Fruit fly (Drosophila melanogaster) whole organism, embryonic: ENCODE data around the gene eIF3l.
A peak's percentile ranks its signal among the peaks of the same experiment; 100 is the strongest.

Source experiments
- Asciz ChIP-seq: fragments of 200-800 bp; sonication (Bioruptor generic); optimal IDR thresholded peaks from 2 replicates; lab custom pipeline; 2017; ENCODE audit warnings: missing biosample characterization, mild to moderate bottlenecking, missing genetic modification characterization, missing genetic modification reagents
- CG10267 ChIP-seq: fragments of 200-800 bp; sonication (Bioruptor generic); optimal IDR thresholded peaks from 2 replicates; lab custom pipeline; 2018; ENCODE audit warnings: missing biosample characterization, mild to moderate bottlenecking, missing genetic modification characterization, moderate library complexity
- CG10366 ChIP-seq: fragments of 200-800 bp; sonication (Bioruptor generic); IDR thresholded peaks from 2 replicates; pipeline ENCODE4 v1.3.6; 2022; ENCODE audit warnings: missing biosample characterization, missing genetic modification characterization
- CG10654 ChIP-seq: fragments of 200-800 bp; sonication (Bioruptor generic); optimal IDR thresholded peaks from 2 replicates; lab custom pipeline; 2016; ENCODE audit warnings: missing biosample characterization, missing genetic modification characterization
- CG12104 ChIP-seq: fragments of 200-800 bp; sonication (Bioruptor generic); optimal IDR thresholded peaks from 3 replicates; lab custom pipeline; 2016; ENCODE audit warnings: missing biosample characterization, missing genetic modification characterization
- CG1602 ChIP-seq: fragments of 200-800 bp; sonication (Bioruptor generic); optimal IDR thresholded peaks from 3 replicates; lab custom pipeline; 2016; ENCODE audit warnings: missing biosample characterization, missing genetic modification characterization
- CG31224 ChIP-seq: fragments of 200-800 bp; sonication (Bioruptor generic); IDR thresholded peaks from 2 replicates; pipeline ENCODE4 v1.3.6; 2022; ENCODE audit warnings: missing biosample characterization, missing genetic modification characterization
- CG3163 ChIP-seq: fragments of 200-800 bp; sonication (Bioruptor generic); optimal IDR thresholded peaks from 3 replicates; lab custom pipeline; 2016; ENCODE audit warnings: missing biosample characterization, missing genetic modification characterization
- CG4282 ChIP-seq: fragments of 200-800 bp; sonication (Bioruptor generic); optimal IDR thresholded peaks from 2 replicates; lab custom pipeline; 2016; ENCODE audit warnings: missing biosample characterization, missing genetic modification characterization
- CG4730 ChIP-seq: fragments of 200-800 bp; sonication (Bioruptor generic); IDR thresholded peaks from 2 replicates; pipeline ENCODE4 v1.3.6; 2022; ENCODE audit warnings: missing biosample characterization, missing genetic modification characterization
- CG6683 ChIP-seq: fragments of 200-800 bp; sonication (Bioruptor generic); optimal IDR thresholded peaks from 2 replicates; lab custom pipeline; 2017; ENCODE audit warnings: missing biosample characterization, mild to moderate bottlenecking, missing genetic modification characterization, missing genetic modification reagents
- CG9817 ChIP-seq: fragments of 200-800 bp; sonication (Bioruptor generic); optimal IDR thresholded peaks from 2 replicates; lab custom pipeline; 2018; ENCODE audit warnings: missing biosample characterization, mild to moderate bottlenecking, missing genetic modification characterization, moderate library complexity
- CrebB ChIP-seq: fragments of 200-800 bp; sonication (Bioruptor generic); optimal IDR thresholded peaks from 3 replicates; lab custom pipeline; 2018; ENCODE audit warnings: missing biosample characterization, mild to moderate bottlenecking, missing genetic modification characterization
- E2f1 ChIP-seq: fragments of 200-800 bp; sonication (Bioruptor generic); IDR thresholded peaks from 2 replicates; pipeline ENCODE4 v1.3.6; 2022; ENCODE audit warnings: missing biosample characterization, missing genetic modification characterization
- H2.0 ChIP-seq: fragments of 200-800 bp; sonication (Bioruptor generic); IDR thresholded peaks from 2 replicates; pipeline ENCODE4 v1.3.6; 2022; ENCODE audit warnings: missing biosample characterization, missing genetic modification characterization
- HLH3B ChIP-seq: fragments of 200-800 bp; sonication (Bioruptor generic); IDR thresholded peaks from 2 replicates; pipeline ENCODE4 v1.3.6; 2022; ENCODE audit warnings: missing biosample characterization, missing genetic modification characterization
- Hr3 ChIP-seq: fragments of 200-800 bp; sonication (Bioruptor generic); optimal IDR thresholded peaks from 3 replicates; lab custom pipeline; 2016; ENCODE audit warnings: missing biosample characterization, missing genetic modification characterization
- Hr78 ChIP-seq, 2 experiments: fragments of 200-800 bp in 1 of 2; fragments of >200 bp in 1 of 2; sonication (Bioruptor generic) in 1 of 2; optimal IDR thresholded peaks; 2 replicates each; lab custom pipeline; 2017 to 2019; ENCODE audit warnings: missing biosample characterization in 2 of 2, missing genetic modification characterization in 2 of 2, mild to moderate bottlenecking in 1 of 2, moderate library complexity in 1 of 2
- Lpt ChIP-seq: fragments of >200 bp; optimal IDR thresholded peaks from 2 replicates; lab custom pipeline; 2018; ENCODE audit warnings: missing biosample characterization, missing genetic modification characterization
- MBD-R2 ChIP-seq: fragments of 200-800 bp; sonication (Bioruptor generic); IDR thresholded peaks from 2 replicates; pipeline ENCODE4 v1.3.6; 2022; ENCODE audit warnings: missing biosample characterization, missing genetic modification characterization
- MTF-1 ChIP-seq: fragments of 200-800 bp; sonication (Bioruptor generic); optimal IDR thresholded peaks from 2 replicates; lab custom pipeline; 2018; ENCODE audit warnings: missing biosample characterization, mild to moderate bottlenecking, missing genetic modification characterization, borderline replicate concordance
- Mes4 ChIP-seq: fragments of 200-800 bp; sonication (Bioruptor generic); optimal IDR thresholded peaks from 2 replicates; lab custom pipeline; 2016; ENCODE audit warnings: missing biosample characterization, missing genetic modification characterization
- Myb ChIP-seq: fragments of 200-800 bp; sonication (Bioruptor generic); optimal IDR thresholded peaks from 2 replicates; lab custom pipeline; 2016; ENCODE audit warnings: missing biosample characterization, missing genetic modification characterization
- NK7.1 ChIP-seq: fragments of 200-800 bp; sonication (Bioruptor generic); optimal IDR thresholded peaks from 3 replicates; lab custom pipeline; 2016; ENCODE audit warnings: missing biosample characterization, missing genetic modification characterization
- Oaz ChIP-seq: fragments of 200-800 bp; sonication (Bioruptor generic); IDR thresholded peaks from 2 replicates; pipeline ENCODE4 v1.3.6; 2022; ENCODE audit warnings: missing biosample characterization, missing genetic modification characterization
- Scr ChIP-seq: fragments of 200-800 bp; sonication (Bioruptor generic); IDR thresholded peaks from 2 replicates; pipeline ENCODE4 v1.3.6; 2022; ENCODE audit warnings: missing biosample characterization, missing genetic modification characterization; ENCODE audit not compliant: partially characterized antibody
- Sox100B ChIP-seq: fragments of 200-800 bp; sonication (Bioruptor generic); optimal IDR thresholded peaks from 3 replicates; lab custom pipeline; 2018; ENCODE audit warnings: missing biosample characterization, mild to moderate bottlenecking, missing genetic modification characterization
- Sox102F ChIP-seq: fragments of 200-800 bp; sonication (Bioruptor generic); optimal IDR thresholded peaks from 2 replicates; lab custom pipeline; 2018; ENCODE audit warnings: missing biosample characterization, mild to moderate bottlenecking, missing genetic modification characterization, moderate library complexity
- Stat92E ChIP-seq, 3 experiments: fragments of >200 bp in 2 of 3; fragments of 200-800 bp in 1 of 3; sonication (Bioruptor generic) in 1 of 3; optimal IDR thresholded peaks; 2 replicates each; lab custom pipeline; 2017 to 2019; ENCODE audit warnings: missing biosample characterization in 3 of 3, missing genetic modification characterization in 3 of 3, mild to moderate bottlenecking in 1 of 3, moderate library complexity in 1 of 3
- ato ChIP-seq: fragments of 200-800 bp; sonication (Bioruptor generic); IDR thresholded peaks from 2 replicates; pipeline ENCODE4 v1.3.6; 2022; ENCODE audit warnings: missing biosample characterization, missing genetic modification characterization; ENCODE audit not compliant: partially characterized antibody
- bowl ChIP-seq: fragments of 200-800 bp; sonication (Bioruptor generic); IDR thresholded peaks from 2 replicates; pipeline ENCODE4 v1.3.6; 2022; ENCODE audit warnings: missing biosample characterization, missing genetic modification characterization
- br ChIP-seq: fragments of >200 bp; optimal IDR thresholded peaks from 2 replicates; lab custom pipeline; 2017
- chm ChIP-seq: fragments of 200-800 bp; sonication (Bioruptor generic); IDR thresholded peaks from 2 replicates; pipeline ENCODE4 v1.3.6; 2022; ENCODE audit warnings: missing biosample characterization, missing genetic modification characterization
- croc ChIP-seq: fragments of 200-800 bp; sonication (Bioruptor generic); conservative IDR thresholded peaks from 3 replicates; pipeline ENCODE4 v1.3.6; 2022; ENCODE audit warnings: missing biosample characterization, missing genetic modification characterization
- disco-r ChIP-seq: fragments of 200-800 bp; sonication (Bioruptor generic); optimal IDR thresholded peaks from 2 replicates; lab custom pipeline; 2016; ENCODE audit warnings: missing biosample characterization, missing genetic modification characterization
- gcm2 ChIP-seq: fragments of 200-800 bp; sonication (Bioruptor generic); optimal IDR thresholded peaks from 2 replicates; lab custom pipeline; 2016; ENCODE audit warnings: missing biosample characterization, missing genetic modification characterization
- grn ChIP-seq: fragments of 200-800 bp; sonication (Bioruptor generic); optimal IDR thresholded peaks from 3 replicates; lab custom pipeline; 2017; ENCODE audit warnings: missing biosample characterization, missing genetic modification characterization
- jigr1 ChIP-seq: fragments of 200-800 bp; sonication (Bioruptor generic); IDR thresholded peaks from 3 replicates; pipeline ENCODE4 v1.3.6; 2022; ENCODE audit warnings: missing biosample characterization, missing genetic modification characterization
- jing ChIP-seq: fragments of 200-800 bp; sonication (Bioruptor generic); optimal IDR thresholded peaks from 2 replicates; lab custom pipeline; 2018; ENCODE audit warnings: missing biosample characterization, mild to moderate bottlenecking, missing genetic modification characterization
- klu ChIP-seq: fragments of 200-800 bp; sonication (Bioruptor generic); IDR thresholded peaks from 2 replicates; pipeline ENCODE4 v1.3.6; 2022; ENCODE audit warnings: missing biosample characterization, missing genetic modification characterization
- luna ChIP-seq: fragments of 200-800 bp; sonication (Bioruptor generic); optimal IDR thresholded peaks from 2 replicates; lab custom pipeline; 2016; ENCODE audit warnings: missing biosample characterization, missing genetic modification characterization
- nau ChIP-seq: fragments of 200-800 bp; sonication (Bioruptor generic); optimal IDR thresholded peaks from 3 replicates; lab custom pipeline; 2017; ENCODE audit warnings: missing biosample characterization, mild to moderate bottlenecking, missing genetic modification characterization, missing genetic modification reagents
- phol ChIP-seq: fragments of 200-800 bp; sonication (Bioruptor generic); optimal IDR thresholded peaks from 3 replicates; lab custom pipeline; 2018; ENCODE audit warnings: missing biosample characterization, mild to moderate bottlenecking, missing genetic modification characterization, moderate library complexity
- row ChIP-seq: fragments of 200-800 bp; sonication (Bioruptor generic); IDR thresholded peaks from 3 replicates; pipeline ENCODE4 v1.3.6; 2022; ENCODE audit warnings: missing biosample characterization, missing genetic modification characterization
- scrt ChIP-seq: fragments of 200-800 bp; sonication (Bioruptor generic); optimal IDR thresholded peaks from 2 replicates; lab custom pipeline; 2018; ENCODE audit warnings: missing biosample characterization, mild to moderate bottlenecking, missing genetic modification characterization, moderate library complexity
- sens ChIP-seq: fragments of 200-800 bp; sonication (Bioruptor generic); peaks from one replicate; lab custom pipeline; 2016; ENCODE audit warnings: missing biosample characterization, missing genetic modification characterization
- sqz ChIP-seq: fragments of 200-800 bp; sonication (Bioruptor generic); optimal IDR thresholded peaks from 3 replicates; lab custom pipeline; 2018; ENCODE audit warnings: missing biosample characterization, mild to moderate bottlenecking, missing genetic modification characterization
- stwl ChIP-seq: fragments of 200-800 bp; sonication (Bioruptor generic); optimal IDR thresholded peaks from 3 replicates; lab custom pipeline; 2018; ENCODE audit warnings: missing biosample characterization, mild to moderate bottlenecking, missing genetic modification characterization, moderate library complexity
- tap ChIP-seq: fragments of 200-800 bp; optimal IDR thresholded peaks from 3 replicates; lab custom pipeline; 2019; ENCODE audit warnings: missing biosample characterization, mild to moderate bottlenecking, missing genetic modification characterization, moderate library complexity
- tna ChIP-seq: fragments of 200-800 bp; sonication (Bioruptor generic); IDR thresholded peaks from 2 replicates; pipeline ENCODE4 v1.3.6; 2022; ENCODE audit warnings: missing biosample characterization, missing genetic modification characterization; ENCODE audit not compliant: partially characterized antibody
- twi ChIP-seq: fragments of 200-800 bp; optimal IDR thresholded peaks from 2 replicates; lab custom pipeline; 2019; ENCODE audit warnings: missing biosample characterization, mild to moderate bottlenecking, missing genetic modification characterization, moderate library complexity
- wdn ChIP-seq: fragments of 200-800 bp; sonication (Bioruptor generic); IDR thresholded peaks from 2 replicates; pipeline ENCODE4 v1.3.6; 2022; ENCODE audit warnings: missing biosample characterization, missing genetic modification characterization

eIF3l gene

DNA sequence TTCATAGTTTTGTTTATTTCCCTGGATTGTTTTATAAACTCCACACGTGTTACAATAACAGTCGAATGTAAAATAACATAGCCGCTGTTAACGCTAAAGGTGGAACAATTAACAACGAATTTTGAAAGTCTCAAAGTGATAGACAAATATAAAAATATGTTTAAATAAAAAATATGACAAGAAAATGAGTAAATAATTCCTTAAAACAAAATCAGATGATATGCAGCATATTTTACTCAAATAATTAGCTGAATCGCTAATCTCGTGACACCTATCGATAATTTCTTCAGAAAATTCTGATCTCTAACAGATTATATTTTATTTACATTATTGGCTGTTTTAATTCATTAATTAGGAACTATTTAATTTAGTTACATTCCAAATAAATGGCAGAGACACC, 9.3 kb downstream of the eIF3l start, which contains the start of the genes CG5645 and Atg12 (continued):
- no peak for TF ChIP-seq Hr78 (GFP tag; optimal IDR thresholded peaks at IDR 0.05; lab: Kevin White, UChicago)
- no peak for TF ChIP-seq chm (GFP tag; lab: Robert Waterston, UW)
- TF ChIP-seq CG31224 (GFP tag; lab: Robert Waterston, UW), result no peak
- TF ChIP-seq HLH3B (GFP tag; lab: Robert Waterston, UW), result peak; percentile 66
- no peak for TF ChIP-seq grn
- TF ChIP-seq CG12104 (GFP tag; lab: Kevin White, UChicago), result peak; percentile 39
- peak; percentile 4 for TF ChIP-seq CrebB (tag; lab: Kevin White, UChicago)
- TF ChIP-seq ato (GFP tag; lab: Robert Waterston, UW), result peak; percentile 17; the same call in 1 of the 2 replicates
- TF ChIP-seq Scr, result peak; percentile 89
- peak; percentile 48 for TF ChIP-seq CG4730
- peak; percentile 78 for TF ChIP-seq MBD-R2
- TF ChIP-seq Hr3, result peak; percentile 8
- peak; percentile 56 for TF ChIP-seq stwl
- TF ChIP-seq twi, result no peak
- no peak for TF ChIP-seq wdn (GFP tag; lab: Robert Waterston, UW)
- TF ChIP-seq gcm2 (GFP tag; lab: Kevin White, UChicago), result no peak
- TF ChIP-seq klu (GFP tag; lab: Robert Waterston, UW), result no peak; the same call in 1 of the 2 replicates
- TF ChIP-seq CG9817, result peak; percentile 61
- peak; percentile 9 for TF ChIP-seq Myb (GFP tag; lab: Kevin White, UChicago)
- peak; percentile 41 for TF ChIP-seq CG10654 (GFP tag; lab: Kevin White, UChicago)
- TF ChIP-seq tna (GFP tag; lab: Robert Waterston, UW), result peak; percentile 67; the same call in 1 of the 2 replicates
- TF ChIP-seq NK7.1 (GFP tag; lab: Kevin White, UChicago), result no peak
- TF ChIP-seq Stat92E (GFP tag; optimal IDR thresholded peaks at IDR 0.05; lab: Kevin White, UChicago), result no peak
- TF ChIP-seq luna, result no peak
- TF ChIP-seq Lpt (GFP tag; lab: Kevin White, UChicago), result no peak
- TF ChIP-seq bowl (GFP tag; lab: Robert Waterston, UW), result no peak
- peak; percentile 11; the same call in 1 of the 2 replicates for TF ChIP-seq CG10366
- TF ChIP-seq scrt, result no peak
- no peak for TF ChIP-seq CG4282 (GFP tag; lab: Kevin White, UChicago)
- TF ChIP-seq jigr1 (GFP tag; lab: Robert Waterston, UW), result no peak
- peak; percentile 78 for TF ChIP-seq sens (GFP tag; lab: Kevin White, UChicago)
- TF ChIP-seq MTF-1 (GFP tag; lab: Kevin White, UChicago), result no peak
- TF ChIP-seq row, result peak; percentile 88
- no peak for TF ChIP-seq nau (GFP tag; lab: Kevin White, UChicago)
- TF ChIP-seq br (lab: Kevin White, UChicago), result no peak
- TF ChIP-seq CG1602, result peak; percentile 5
- peak; percentile 76 for TF ChIP-seq tap (tag; lab: Kevin White, UChicago)
- TF ChIP-seq CG10267, result peak; percentile 78
- TF ChIP-seq Oaz, result peak; percentile 41; the same call in 1 of the 2 replicates
- TF ChIP-seq H2.0 (GFP tag; lab: Robert Waterston, UW), result no peak
- TF ChIP-seq Sox100B (GFP tag; lab: Kevin White, UChicago), result peak; percentile 69
- TF ChIP-seq Sox102F (GFP tag; lab: Kevin White, UChicago), result peak; percentile 63
- TF ChIP-seq CG6683 (GFP tag; lab: Kevin White, UChicago), result no peak
- TF ChIP-seq E2f1 (GFP tag; lab: Robert Waterston, UW), result peak; percentile 18; the same call in 1 of the 2 replicates
- TF ChIP-seq sqz (GFP tag; lab: Kevin White, UChicago), result no peak
- TF ChIP-seq croc (GFP tag; lab: Robert Waterston, UW), result no peak
- no peak for TF ChIP-seq Asciz (GFP tag; lab: Kevin White, UChicago)
- TF ChIP-seq phol, result peak; percentile 59
- TF ChIP-seq Mes4, result no peak
- TF ChIP-seq jing (GFP tag; lab: Kevin White, UChicago), result no peak
- no peak for TF ChIP-seq disco-r (GFP tag; lab: Kevin White, UChicago)
- TF ChIP-seq CG3163 (GFP tag; lab: Kevin White, UChicago), result no peak
